Fruit fly (Drosophila melanogaster): Measurements from ENCODE around the gene CG13308.

Gene CG13308

dm6 chr3L:8763037-8763454 lies 45.3 kb upstream of the CG13308 start (continued):
- no peak for TF ChIP-seq Tbp (GFP tag; optimal IDR thresholded peaks at IDR 0.05)
- TF ChIP-seq CG31224 (GFP tag; IDR thresholded peaks at IDR 0.05) = no peak
- TF ChIP-seq Pdp1 (GFP tag; optimal IDR thresholded peaks at IDR 0.05) = peak in 1 of 2 experiments; percentile 84
- TF ChIP-seq eyg (GFP tag; optimal IDR thresholded peaks at IDR 0.05) = no peak
- TF ChIP-seq Eip74EF (GFP tag; optimal IDR thresholded peaks at IDR 0.05) = no peak
- no peak for TF ChIP-seq CG7839 (tag; optimal IDR thresholded peaks at IDR 0.05)
- no peak for TF ChIP-seq CG8765 (GFP tag; IDR thresholded peaks at IDR 0.05)
- TF ChIP-seq sqz (GFP tag; optimal IDR thresholded peaks at IDR 0.05) = no peak
- TF ChIP-seq gt (GFP tag; IDR thresholded peaks at IDR 0.05) = no peak
- TF ChIP-seq ind (GFP tag; optimal IDR thresholded peaks at IDR 0.05) = no peak
- TF ChIP-seq inv (GFP tag; IDR thresholded peaks at IDR 0.05; ENCODE audit: partially characterized antibody) = no peak
- TF ChIP-seq Ets97D (GFP tag; optimal IDR thresholded peaks at IDR 0.05) = no peak
- 0 out of 3 replicates have a peak, but pooled peaks have one; percentile 49 for TF ChIP-seq CG11695 (GFP tag; IDR thresholded peaks at IDR 0.05)
- TF ChIP-seq tx (GFP tag; optimal IDR thresholded peaks at IDR 0.05) = no peak
- TF ChIP-seq bowl (GFP tag; IDR thresholded peaks at IDR 0.05) = no peak
- no peak for TF ChIP-seq Dad (GFP tag; optimal IDR thresholded peaks at IDR 0.05)
- TF ChIP-seq CG33213 (GFP tag; optimal IDR thresholded peaks at IDR 0.05) = no peak
- peak; percentile 6 for TF ChIP-seq Mes4 (GFP tag; optimal IDR thresholded peaks at IDR 0.05)
- TF ChIP-seq Abd-B (GFP tag; optimal IDR thresholded peaks at IDR 0.05) = no peak
- no peak for TF ChIP-seq Ravus (GFP tag; IDR thresholded peaks at IDR 0.05)
- no peak for TF ChIP-seq CG31365 (tag; optimal IDR thresholded peaks at IDR 0.05)
- TF ChIP-seq nerfin-2 (GFP tag; IDR thresholded peaks at IDR 0.05; ENCODE audit: partially characterized antibody) = no peak
- TF ChIP-seq CG30020 (tag; optimal IDR thresholded peaks at IDR 0.05) = no peak
- peak; percentile 45; the same call in 1 of the 2 replicates for TF ChIP-seq sisA (GFP tag; IDR thresholded peaks at IDR 0.05)
- TF ChIP-seq CG4707 (GFP tag; optimal IDR thresholded peaks at IDR 0.05) = no peak
- no peak for TF ChIP-seq pb (GFP tag; optimal IDR thresholded peaks at IDR 0.05)
- TF ChIP-seq Neu2 (GFP tag; optimal IDR thresholded peaks at IDR 0.05; ENCODE audit: borderline replicate concordance) = no peak
- no peak for TF ChIP-seq dimm (GFP tag; IDR thresholded peaks at IDR 0.05)
- TF ChIP-seq CG9437 (GFP tag; optimal IDR thresholded peaks at IDR 0.05) = peak; percentile 15
- TF ChIP-seq shn (GFP tag; optimal IDR thresholded peaks at IDR 0.05) = peak; percentile 3
- TF ChIP-seq gro (GFP tag; optimal IDR thresholded peaks at IDR 0.05) = no peak
- TF ChIP-seq Deaf1 (tag; optimal IDR thresholded peaks at IDR 0.05) = no peak
- no peak for TF ChIP-seq Camta (GFP tag; optimal IDR thresholded peaks at IDR 0.05)
- TF ChIP-seq cwo (GFP tag; optimal IDR thresholded peaks at IDR 0.05) = peak; percentile 16
- TF ChIP-seq Side (GFP tag; optimal IDR thresholded peaks at IDR 0.05) = no peak
- TF ChIP-seq CG10654 (GFP tag; optimal IDR thresholded peaks at IDR 0.05) = no peak
- TF ChIP-seq insv (GFP tag; optimal IDR thresholded peaks at IDR 0.05) = no peak
- TF ChIP-seq CG7928 (GFP tag; optimal IDR thresholded peaks at IDR 0.05) = no peak
- no peak for TF ChIP-seq br (optimal IDR thresholded peaks at IDR 0.05)
- TF ChIP-seq HmgZ (tag; optimal IDR thresholded peaks at IDR 0.05) = no peak
- TF ChIP-seq CG1529 (GFP tag; optimal IDR thresholded peaks at IDR 0.05) = no peak
- no peak for TF ChIP-seq B-H2 (GFP tag; optimal IDR thresholded peaks at IDR 0.05)
- TF ChIP-seq CG6254 (GFP tag; optimal IDR thresholded peaks at IDR 0.05) = no peak
- no peak for TF ChIP-seq CG33557 (GFP tag; optimal IDR thresholded peaks at IDR 0.05)
- peak; percentile 20; the same call in 1 of the 2 replicates for TF ChIP-seq MBD-R2 (GFP tag; IDR thresholded peaks at IDR 0.05)
- TF ChIP-seq CG10979 (tag; optimal IDR thresholded peaks at IDR 0.05) = no peak
- no peak for TF ChIP-seq CG8089 (GFP tag; optimal IDR thresholded peaks at IDR 0.05)
- no peak for TF ChIP-seq Lim3 (GFP tag; IDR thresholded peaks at IDR 0.05)
- TF ChIP-seq hbn (GFP tag; IDR thresholded peaks at IDR 0.05; ENCODE audit: partially characterized antibody) = no peak
- TF ChIP-seq phol (tag; optimal IDR thresholded peaks at IDR 0.05) = peak; percentile 4
- TF ChIP-seq Dip3 (GFP tag; optimal IDR thresholded peaks at IDR 0.05) = no peak
- TF ChIP-seq jigr1 (GFP tag; IDR thresholded peaks at IDR 0.05) = no peak
